Worm (Caenorhabditis elegans): ENCODE results near the gene H04D03.2.

H04D03.2 gene

DNA sequence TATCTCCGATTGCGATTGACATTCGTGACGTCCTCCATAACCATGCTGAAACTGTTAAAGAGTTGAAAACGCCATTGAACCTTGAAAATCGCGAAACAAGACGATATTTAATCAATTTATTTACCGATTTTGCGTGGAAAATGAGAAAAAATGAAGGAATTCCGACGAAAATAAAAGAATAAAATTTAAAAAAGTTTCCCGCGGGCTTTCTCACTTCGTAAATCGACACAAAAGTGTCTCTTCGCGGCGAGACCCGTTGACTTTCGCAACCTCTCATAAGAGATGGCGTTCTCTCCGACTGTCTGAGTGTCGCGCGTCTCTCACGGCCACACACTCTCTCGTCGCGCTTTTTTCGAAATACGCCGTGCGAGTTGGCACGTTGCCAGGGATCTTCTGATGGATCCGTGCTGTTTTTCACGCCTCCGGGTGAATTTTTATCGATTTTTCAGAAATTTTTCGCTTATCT lies 35.0 kb downstream of the H04D03.2 start, which contains the start of gene hat-1 (continued):
- TF ChIP-seq pbrm-1 (GFP tag; IDR thresholded peaks at IDR 0.05): peak; percentile 97
- TF ChIP-seq madf-8 (GFP tag; conservative IDR thresholded peaks at IDR 0.05): peak; percentile 84
- peak; percentile 91 for TF ChIP-seq C17E4.6 (GFP tag; IDR thresholded peaks at IDR 0.05)
- TF ChIP-seq F22D6.2 (tag; optimal IDR thresholded peaks at IDR 0.05): peak; percentile 63
- TF ChIP-seq ztf-6 (GFP tag; IDR thresholded peaks at IDR 0.05): no peak
- TF ChIP-seq lin-54 (GFP tag; optimal IDR thresholded peaks at IDR 0.05): peak; percentile 96

DNA sequence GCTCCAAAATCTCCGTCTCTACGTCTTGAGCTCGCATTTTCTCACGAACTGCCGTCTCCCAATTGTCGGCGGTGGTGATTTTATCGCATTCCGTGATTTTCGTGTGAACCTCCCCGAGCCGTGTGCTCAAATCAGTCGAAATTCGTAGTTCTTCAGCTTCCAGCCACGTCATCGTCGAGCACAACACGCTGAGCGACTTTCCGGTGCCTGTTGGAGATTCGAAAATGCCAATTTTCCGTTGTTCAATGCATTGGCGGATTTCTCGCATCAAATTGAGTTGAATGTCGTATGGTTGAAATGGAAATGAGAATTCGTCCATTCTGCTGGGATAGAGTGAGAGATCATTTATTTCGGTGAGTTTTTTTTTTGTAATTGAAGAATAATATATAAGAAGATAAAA lies 37.3 kb downstream of the H04D03.2 start, which contains the start of the genes M03C11.3 and chl-1:
Gene M03C11.3, plus strand, starts transcription at position 153 of the 400 bp plus-strand sequence.
Gene chl-1, minus strand, starts transcription at position 323 of the 400 bp plus-strand sequence.
- TF ChIP-seq chd-7 (tag; optimal IDR thresholded peaks at IDR 0.05) (peak; percentile 16), zfh-2 (GFP tag; conservative IDR thresholded peaks at IDR 0.05) (peak; percentile 38; the same call in 1 of the 2 replicates), lin-40 (tag; optimal IDR thresholded peaks at IDR 0.05) (no peak), Y56A3A.18 (GFP tag; IDR thresholded peaks at IDR 0.05) (peak; percentile 51; the same call in 1 of the 2 replicates)

DNA sequence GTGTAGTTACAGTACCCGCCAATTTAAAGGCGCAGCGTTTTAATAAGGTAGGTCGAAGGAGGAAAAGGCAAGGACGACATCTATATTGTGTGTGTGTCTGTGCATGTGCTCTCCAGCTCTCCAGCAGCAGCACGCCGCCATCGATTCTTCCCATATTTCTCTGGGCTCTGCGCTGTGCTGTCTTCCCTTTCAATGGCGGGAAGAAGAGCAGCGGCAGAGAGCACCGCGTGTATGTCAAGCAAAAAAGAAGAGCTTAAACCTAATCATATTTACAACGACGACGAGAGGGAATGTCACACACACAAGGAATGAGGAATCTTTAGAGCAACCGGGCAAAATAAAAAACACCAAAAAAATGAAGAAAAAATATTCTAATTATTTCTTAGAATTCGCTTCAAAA lies 43.3 kb downstream of the H04D03.2 start:
- no peak for TF ChIP-seq hmg-1.2 (GFP tag; IDR thresholded peaks at IDR 0.05)
- TF ChIP-seq zfh-2 (GFP tag; conservative IDR thresholded peaks at IDR 0.05): peak; percentile 61
- TF ChIP-seq egrh-3 (GFP tag; IDR thresholded peaks at IDR 0.05): peak; percentile 32; the same call in 1 of the 2 replicates
- TF ChIP-seq ceh-58 (GFP tag; IDR thresholded peaks at IDR 0.05): 0 out of 2 replicates have a peak, but pooled peaks have one; percentile 18
- no peak for TF ChIP-seq nhr-179 (tag; optimal IDR thresholded peaks at IDR 0.05)
- TF ChIP-seq K12H6.12 (tag; optimal IDR thresholded peaks at IDR 0.05): no peak

DNA sequence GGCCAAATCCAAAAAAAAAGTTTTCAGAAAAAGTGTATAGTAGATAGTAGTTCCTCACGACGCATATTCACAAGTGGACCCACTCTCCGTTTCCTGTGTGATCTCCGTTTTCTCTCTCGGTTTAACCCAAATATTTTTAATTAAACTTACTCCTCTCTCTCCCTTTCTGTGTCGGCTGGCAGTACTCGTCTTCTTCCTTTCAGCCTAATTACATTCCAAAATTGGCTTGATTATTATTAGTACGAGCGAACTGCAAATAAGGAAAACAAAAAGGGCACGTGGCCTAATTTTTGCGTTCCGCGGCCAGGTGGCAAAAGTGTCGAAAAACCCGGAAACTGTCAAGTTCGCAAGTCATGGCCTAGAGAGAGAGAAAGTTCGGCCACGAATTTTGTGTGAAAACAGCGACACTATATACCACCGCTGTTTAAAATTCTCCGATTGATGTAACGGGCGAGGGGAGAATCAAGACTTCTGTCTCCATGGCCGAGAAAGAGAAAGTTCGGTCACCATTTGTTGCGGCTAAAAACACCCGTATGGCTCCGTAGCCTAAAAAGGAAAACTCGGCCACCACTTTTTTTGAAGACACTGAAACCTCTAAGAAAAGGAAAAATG lies 45.2 kb downstream of the H04D03.2 start:
- TF ChIP-seq F55B11.4 (tag; optimal IDR thresholded peaks at IDR 0.05; ENCODE audit: borderline replicate concordance, insufficient read depth) (no peak), athp-1 (tag; optimal IDR thresholded peaks at IDR 0.05) (no peak), ceh-27 (GFP tag; optimal IDR thresholded peaks at IDR 0.05) (no peak), snpc-4 (GFP tag; optimal IDR thresholded peaks at IDR 0.05) (no peak), snpc-4 (tag; optimal IDR thresholded peaks at IDR 0.05) (no peak), akir-1 (GFP tag; optimal IDR thresholded peaks at IDR 0.05) (no peak), tlf-1 (GFP tag; optimal IDR thresholded peaks at IDR 0.05) (no peak)

DNA sequence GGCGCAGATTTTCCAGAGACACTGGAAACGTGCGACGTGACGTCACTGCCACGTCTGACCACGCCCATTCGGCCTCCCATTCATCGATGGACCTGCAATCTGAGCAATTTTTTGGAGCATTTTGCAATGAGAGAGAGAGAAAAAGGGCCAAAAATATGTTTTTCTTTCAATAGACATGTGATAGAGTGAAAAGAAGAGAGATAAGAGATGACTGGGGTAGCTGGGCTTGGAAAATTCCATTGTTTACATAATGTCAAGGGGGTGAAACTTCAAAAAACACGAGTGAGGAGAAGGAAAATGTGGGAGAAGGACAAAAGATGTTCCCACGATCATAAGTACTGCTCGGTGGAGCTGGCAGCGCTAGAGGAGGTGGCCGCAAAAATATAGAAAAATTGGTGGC lies 46.2 kb downstream of the H04D03.2 start, which contains the start of gene M03C11.1:
Gene M03C11.1, minus strand, starts transcription at position 101 of the 400 bp plus-strand sequence.
- TF ChIP-seq ztf-25 (GFP tag; IDR thresholded peaks at IDR 0.05): no peak
- TF ChIP-seq tbp1 (GFP tag; optimal IDR thresholded peaks at IDR 0.05): no peak
- no peak for TF ChIP-seq Y56A3A.18 (GFP tag; IDR thresholded peaks at IDR 0.05)
- no peak for TF ChIP-seq ztf-18 (tag; optimal IDR thresholded peaks at IDR 0.05)
- no peak for TF ChIP-seq chd-7 (tag; optimal IDR thresholded peaks at IDR 0.05)
- TF ChIP-seq ZK185.1 (tag; optimal IDR thresholded peaks at IDR 0.05; ENCODE audit: poor library complexity, severe bottlenecking): no peak
- TF ChIP-seq fkh-3 (tag; optimal IDR thresholded peaks at IDR 0.05): no peak
- no peak for TF ChIP-seq K12H6.12 (tag; optimal IDR thresholded peaks at IDR 0.05)
- no peak for TF ChIP-seq B0035.1 (tag; optimal IDR thresholded peaks at IDR 0.05)
- TF ChIP-seq sptf-2 (GFP tag; optimal IDR thresholded peaks at IDR 0.05): no peak

DNA sequence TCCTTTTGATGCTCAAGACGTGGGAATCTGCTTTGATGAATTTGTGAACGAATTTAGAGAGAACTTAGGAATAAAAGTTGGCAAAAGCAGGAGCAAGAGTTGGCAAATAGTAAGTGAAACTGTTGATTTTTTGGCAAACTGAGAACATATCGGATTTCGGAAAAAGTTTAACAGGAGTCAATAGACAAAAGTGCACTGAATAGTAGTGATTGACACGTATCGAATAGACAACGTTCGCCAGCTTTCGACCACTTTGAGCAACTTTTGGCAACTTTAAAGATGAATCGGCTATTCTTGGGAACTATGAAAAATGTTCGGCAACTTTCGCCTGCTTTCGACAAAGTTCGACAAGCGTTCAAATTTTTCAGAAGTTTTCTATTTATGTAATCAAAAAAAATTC lies 50.6 kb downstream of the H04D03.2 start, which contains the start of gene M03C11.9:
Gene M03C11.9, minus strand, starts transcription at position 101 of the 400 bp plus-strand sequence.
- TF ChIP-seq ZK185.1 (tag; optimal IDR thresholded peaks at IDR 0.05; ENCODE audit: poor library complexity, severe bottlenecking) (no peak), B0261.1 (tag; optimal IDR thresholded peaks at IDR 0.05) (no peak), nhr-80 (tag; optimal IDR thresholded peaks at IDR 0.05) (no peak), F55B11.4 (tag; optimal IDR thresholded peaks at IDR 0.05; ENCODE audit: borderline replicate concordance, insufficient read depth) (no peak), Y79H2A.3 (GFP tag; conservative IDR thresholded peaks at IDR 0.05) (no peak), unc-62 (GFP tag; optimal IDR thresholded peaks at IDR 0.05) (no peak), ztf-3 (GFP tag; optimal IDR thresholded peaks at IDR 0.05) (no peak)
